Worm (Caenorhabditis elegans): ENCODE measurements around the gene ZC196.8.

DNA sequence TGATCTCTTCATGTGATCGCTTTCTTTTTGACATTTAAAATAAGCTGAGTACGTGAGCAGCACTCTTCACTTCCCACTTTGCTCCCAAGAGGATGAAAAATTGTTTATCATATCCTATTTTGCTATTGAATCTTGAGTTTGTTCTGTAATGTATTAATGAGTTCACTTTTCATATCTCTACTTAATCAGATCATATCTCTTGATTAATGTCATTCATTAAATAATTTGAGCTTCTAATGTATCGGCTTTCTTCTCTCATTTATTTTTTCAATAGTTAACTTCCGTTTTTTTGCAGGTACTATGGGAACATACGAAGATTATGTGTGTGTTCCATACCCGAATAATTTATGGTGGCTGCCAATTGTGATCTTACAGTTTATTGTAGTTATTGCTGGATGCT is 41.0 kb downstream of the ZC196.8 start, which contains the start of gene ZC190.2:
- TF ChIP-seq nhr-2 (tag; optimal IDR thresholded peaks at IDR 0.05) (no peak), ces-1 (GFP tag; optimal IDR thresholded peaks at IDR 0.05) (no peak), nhr-28 (tag; optimal IDR thresholded peaks at IDR 0.05) (no peak), pha-4 (tag; optimal IDR thresholded peaks at IDR 0.05) (no peak), nhr-237 (tag; optimal IDR thresholded peaks at IDR 0.05) (no peak), lsy-2 (tag; optimal IDR thresholded peaks at IDR 0.05) (no peak), nhr-76 (tag; optimal IDR thresholded peaks at IDR 0.05) (no peak), blmp-1 (tag; optimal IDR thresholded peaks at IDR 0.05) (no peak), snpc-4 (tag; optimal IDR thresholded peaks at IDR 0.05) (no peak), elt-1 (tag; optimal IDR thresholded peaks at IDR 0.05; ENCODE audit: borderline replicate concordance, insufficient read depth) (no peak)

All from whole organism, mixed stage, embryonic.